Fruit fly (Drosophila melanogaster) whole organism, embryonic: ENCODE results near the gene CG6028.
A peak's percentile ranks its signal among the peaks of the same experiment; 100 is the strongest.

Experiments used
- BEAF-32 ChIP-seq: fragments of 200-800 bp; sonication (Bioruptor generic); optimal IDR thresholded peaks from 3 replicates; lab custom pipeline; 2017; ENCODE audit warnings: missing biosample characterization, missing genetic modification characterization, mild to moderate bottlenecking, moderate library complexity, missing genetic modification reagents
- CG10267 ChIP-seq: fragments of 200-800 bp; sonication (Bioruptor generic); optimal IDR thresholded peaks from 2 replicates; lab custom pipeline; 2018; ENCODE audit warnings: missing biosample characterization, mild to moderate bottlenecking, missing genetic modification characterization, moderate library complexity
- CG10431 ChIP-seq: fragments of 200-800 bp; sonication (Bioruptor generic); optimal IDR thresholded peaks from 3 replicates; lab custom pipeline; 2018; ENCODE audit warnings: missing biosample characterization, mild to moderate bottlenecking, missing genetic modification characterization
- CG10565 ChIP-seq: fragments of 200-800 bp; sonication (Bioruptor generic); optimal IDR thresholded peaks from 3 replicates; lab custom pipeline; 2016; ENCODE audit warnings: missing biosample characterization, mild to moderate bottlenecking, missing genetic modification characterization
- CG11456 ChIP-seq: fragments of 200-800 bp; sonication (Bioruptor generic); IDR thresholded peaks from 3 replicates; pipeline ENCODE4 v1.3.6; 2022; ENCODE audit warnings: missing biosample characterization, missing genetic modification characterization
- CG12155 ChIP-seq: fragments of 200-800 bp; sonication (Bioruptor generic); optimal IDR thresholded peaks from 3 replicates; lab custom pipeline; 2016; ENCODE audit warnings: missing biosample characterization, missing genetic modification characterization
- CG13287 ChIP-seq: fragments of 200-800 bp; sonication (Bioruptor generic); IDR thresholded peaks from 2 replicates; pipeline ENCODE4 v1.3.6; 2022; ENCODE audit warnings: missing biosample characterization, missing genetic modification characterization; ENCODE audit not compliant: partially characterized antibody
- CG14710 ChIP-seq: fragments of 200-800 bp; sonication (Bioruptor generic); optimal IDR thresholded peaks from 3 replicates; lab custom pipeline; 2019; ENCODE audit warnings: missing biosample characterization, mild to moderate bottlenecking, missing genetic modification characterization, moderate library complexity
- CG16813 ChIP-seq: fragments of 200-800 bp; sonication (Bioruptor generic); IDR thresholded peaks from 3 replicates; pipeline ENCODE4 v1.3.6; 2022; ENCODE audit warnings: missing biosample characterization, missing genetic modification characterization; ENCODE audit not compliant: partially characterized antibody
- CG17186 ChIP-seq: fragments of 200-800 bp; sonication (Bioruptor generic); optimal IDR thresholded peaks from 3 replicates; lab custom pipeline; 2017; ENCODE audit warnings: missing biosample characterization, missing genetic modification reagents, missing genetic modification characterization
- CG2120 ChIP-seq: fragments of 200-800 bp; sonication (Bioruptor generic); optimal IDR thresholded peaks from 3 replicates; lab custom pipeline; 2016; ENCODE audit warnings: missing biosample characterization, missing genetic modification characterization
- CG34224 ChIP-seq: fragments of 200-800 bp; sonication (Bioruptor generic); IDR thresholded peaks from 3 replicates; pipeline ENCODE4 v1.3.6; 2022; ENCODE audit warnings: missing biosample characterization, missing genetic modification characterization; ENCODE audit not compliant: partially characterized antibody
- CG4707 ChIP-seq: fragments of 200-800 bp; sonication (Bioruptor generic); optimal IDR thresholded peaks from 2 replicates; lab custom pipeline; 2018; ENCODE audit warnings: missing biosample characterization, mild to moderate bottlenecking, missing genetic modification characterization, moderate library complexity
- CG5180 ChIP-seq: fragments of 200-800 bp; sonication (Bioruptor generic); optimal IDR thresholded peaks from 3 replicates; lab custom pipeline; 2017; ENCODE audit warnings: missing biosample characterization, missing genetic modification characterization, mild to moderate bottlenecking, moderate library complexity, missing genetic modification reagents
- CG6791 ChIP-seq: fragments of 200-800 bp; sonication (Bioruptor generic); IDR thresholded peaks from 3 replicates; pipeline ENCODE4 v1.3.6; 2022; ENCODE audit warnings: missing biosample characterization, missing genetic modification characterization; ENCODE audit not compliant: partially characterized antibody
- CG9797 ChIP-seq: fragments of 200-800 bp; sonication (Bioruptor generic); optimal IDR thresholded peaks from 3 replicates; lab custom pipeline; 2018; ENCODE audit warnings: missing biosample characterization, mild to moderate bottlenecking, missing genetic modification characterization
- Doc3 ChIP-seq: fragments of 200-800 bp; sonication (Bioruptor generic); IDR thresholded peaks from 3 replicates; pipeline ENCODE4 v1.3.6; 2022; ENCODE audit warnings: missing biosample characterization, missing genetic modification characterization; ENCODE audit not compliant: partially characterized antibody
- Elba2 ChIP-seq: fragments of 200-800 bp; sonication (Bioruptor generic); optimal IDR thresholded peaks from 3 replicates; lab custom pipeline; 2016; ENCODE audit warnings: missing biosample characterization, missing genetic modification characterization
- HLH3B ChIP-seq: fragments of 200-800 bp; sonication (Bioruptor generic); IDR thresholded peaks from 2 replicates; pipeline ENCODE4 v1.3.6; 2022; ENCODE audit warnings: missing biosample characterization, missing genetic modification characterization
- HLH4C ChIP-seq: fragments of 200-800 bp; sonication (Bioruptor generic); IDR thresholded peaks from 3 replicates; pipeline ENCODE4 v1.3.6; 2022; ENCODE audit warnings: missing biosample characterization, missing genetic modification characterization; ENCODE audit not compliant: partially characterized antibody
- Hmx ChIP-seq: fragments of 200-800 bp; sonication (Bioruptor generic); optimal IDR thresholded peaks from 2 replicates; lab custom pipeline; 2016; ENCODE audit warnings: missing biosample characterization, missing genetic modification characterization
- MESR4 ChIP-seq: fragments of 200-800 bp; sonication (Bioruptor generic); optimal IDR thresholded peaks from 2 replicates; lab custom pipeline; 2018; ENCODE audit warnings: missing biosample characterization, mild to moderate bottlenecking, missing genetic modification characterization, moderate library complexity
- Max ChIP-seq: fragments of 200-800 bp; sonication (Bioruptor generic); optimal IDR thresholded peaks from 2 replicates; lab custom pipeline; 2016; ENCODE audit warnings: missing biosample characterization, mild to moderate bottlenecking, missing genetic modification characterization
- Side ChIP-seq: fragments of 200-800 bp; sonication (Bioruptor generic); optimal IDR thresholded peaks from 2 replicates; lab custom pipeline; 2016; ENCODE audit warnings: missing biosample characterization, missing genetic modification characterization
- Sry-δ ChIP-seq: fragments of 200-800 bp; sonication (Bioruptor generic); optimal IDR thresholded peaks from 2 replicates; lab custom pipeline; 2016; ENCODE audit warnings: missing biosample characterization, missing genetic modification characterization
- Stat92E ChIP-seq, 3 experiments: fragments of >200 bp in 2 of 3; fragments of 200-800 bp in 1 of 3; sonication (Bioruptor generic) in 1 of 3; optimal IDR thresholded peaks; 2 replicates each; lab custom pipeline; 2017 to 2019; ENCODE audit warnings: missing biosample characterization in 3 of 3, missing genetic modification characterization in 3 of 3, mild to moderate bottlenecking in 1 of 3, moderate library complexity in 1 of 3
- bcd ChIP-seq: fragments of 200-800 bp; sonication (Bioruptor generic); optimal IDR thresholded peaks from 2 replicates; lab custom pipeline; 2017; ENCODE audit warnings: missing biosample characterization, mild to moderate bottlenecking, missing genetic modification characterization
- chinmo ChIP-seq: fragments of 200-800 bp; sonication (Bioruptor generic); IDR thresholded peaks from 4 replicates; pipeline ENCODE4 v1.3.6; 2022; ENCODE audit warnings: missing biosample characterization, missing genetic modification characterization; ENCODE audit not compliant: partially characterized antibody
- disco-r ChIP-seq: fragments of 200-800 bp; sonication (Bioruptor generic); optimal IDR thresholded peaks from 2 replicates; lab custom pipeline; 2016; ENCODE audit warnings: missing biosample characterization, missing genetic modification characterization
- dm ChIP-seq: fragments of 200-800 bp; sonication (Bioruptor generic); optimal IDR thresholded peaks from 3 replicates; lab custom pipeline; 2016; ENCODE audit warnings: missing biosample characterization, missing genetic modification characterization
- fd3F ChIP-seq: fragments of 200-800 bp; sonication (Bioruptor generic); optimal IDR thresholded peaks from 2 replicates; lab custom pipeline; 2018; ENCODE audit warnings: missing biosample characterization, mild to moderate bottlenecking, missing genetic modification characterization, moderate library complexity
- gfzf ChIP-seq: fragments of 200-800 bp; sonication (Bioruptor generic); optimal IDR thresholded peaks from 2 replicates; lab custom pipeline; 2016; ENCODE audit warnings: missing biosample characterization, mild to moderate bottlenecking, missing genetic modification characterization, moderate library complexity
- gsb ChIP-seq: fragments of 200-800 bp; sonication (Bioruptor generic); IDR thresholded peaks from 2 replicates; pipeline ENCODE4 v1.3.6; 2022; ENCODE audit warnings: missing biosample characterization, missing genetic modification characterization
- h ChIP-seq: fragments of >200 bp; optimal IDR thresholded peaks from 2 replicates; lab custom pipeline; 2017
- hbn ChIP-seq: fragments of 200-800 bp; sonication (Bioruptor generic); IDR thresholded peaks from 2 replicates; pipeline ENCODE4 v1.3.6; 2022; ENCODE audit warnings: missing biosample characterization, missing genetic modification characterization; ENCODE audit not compliant: partially characterized antibody
- insv ChIP-seq, 2 experiments: fragments of 200-800 bp; sonication (Bioruptor generic); optimal IDR thresholded peaks; 3 replicates each; lab custom pipeline; 2016 to 2018; ENCODE audit warnings: missing biosample characterization in 2 of 2, missing genetic modification characterization in 2 of 2
- klu ChIP-seq: fragments of 200-800 bp; sonication (Bioruptor generic); IDR thresholded peaks from 2 replicates; pipeline ENCODE4 v1.3.6; 2022; ENCODE audit warnings: missing biosample characterization, missing genetic modification characterization
- knrl ChIP-seq: fragments of 200-800 bp; sonication (Bioruptor generic); IDR thresholded peaks from 3 replicates; pipeline ENCODE4 v1.3.6; 2022; ENCODE audit warnings: missing biosample characterization, missing genetic modification characterization; ENCODE audit not compliant: partially characterized antibody
- mam ChIP-seq: fragments of 200-800 bp; sonication (Bioruptor generic); optimal IDR thresholded peaks from 3 replicates; lab custom pipeline; 2016; ENCODE audit warnings: missing biosample characterization, missing genetic modification characterization
- nerfin-2 ChIP-seq: fragments of 200-800 bp; sonication (Bioruptor generic); IDR thresholded peaks from 2 replicates; pipeline ENCODE4 v1.3.6; 2022; ENCODE audit warnings: missing biosample characterization, missing genetic modification characterization; ENCODE audit not compliant: partially characterized antibody
- onecut ChIP-seq: fragments of 200-800 bp; sonication (Bioruptor generic); IDR thresholded peaks from 2 replicates; pipeline ENCODE4 v1.3.6; 2022; ENCODE audit warnings: missing biosample characterization, missing genetic modification characterization
- pfk ChIP-seq: fragments of 200-800 bp; sonication (Bioruptor generic); optimal IDR thresholded peaks from 2 replicates; lab custom pipeline; 2018; ENCODE audit warnings: missing biosample characterization, mild to moderate bottlenecking, missing genetic modification characterization, moderate library complexity
- row ChIP-seq: fragments of 200-800 bp; sonication (Bioruptor generic); IDR thresholded peaks from 3 replicates; pipeline ENCODE4 v1.3.6; 2022; ENCODE audit warnings: missing biosample characterization, missing genetic modification characterization
- sens ChIP-seq: fragments of 200-800 bp; sonication (Bioruptor generic); peaks from one replicate; lab custom pipeline; 2016; ENCODE audit warnings: missing biosample characterization, missing genetic modification characterization
- sens-2 ChIP-seq: fragments of 200-800 bp; sonication (Bioruptor generic); IDR thresholded peaks from 2 replicates; pipeline ENCODE4 v1.3.6; 2022; ENCODE audit warnings: missing biosample characterization, missing genetic modification characterization
- slou ChIP-seq: fragments of 200-800 bp; sonication (Bioruptor generic); optimal IDR thresholded peaks from 3 replicates; lab custom pipeline; 2016; ENCODE audit warnings: missing biosample characterization, missing genetic modification characterization
- slp2 ChIP-seq: fragments of 200-800 bp; sonication (Bioruptor generic); optimal IDR thresholded peaks from 2 replicates; lab custom pipeline; 2016; ENCODE audit warnings: missing biosample characterization, missing genetic modification characterization
- sna ChIP-seq: fragments of 200-800 bp; sonication (Bioruptor generic); IDR thresholded peaks from 2 replicates; pipeline ENCODE4 v1.3.6; 2022; ENCODE audit warnings: missing biosample characterization, missing genetic modification characterization; ENCODE audit not compliant: partially characterized antibody
- tgo ChIP-seq: fragments of 200-800 bp; sonication (Bioruptor generic); IDR thresholded peaks from 3 replicates; pipeline ENCODE4 v1.3.6; 2022; ENCODE audit warnings: missing biosample characterization, missing genetic modification characterization
- tna ChIP-seq: fragments of 200-800 bp; sonication (Bioruptor generic); IDR thresholded peaks from 2 replicates; pipeline ENCODE4 v1.3.6; 2022; ENCODE audit warnings: missing biosample characterization, missing genetic modification characterization; ENCODE audit not compliant: partially characterized antibody

The CG6028 gene

DNA sequence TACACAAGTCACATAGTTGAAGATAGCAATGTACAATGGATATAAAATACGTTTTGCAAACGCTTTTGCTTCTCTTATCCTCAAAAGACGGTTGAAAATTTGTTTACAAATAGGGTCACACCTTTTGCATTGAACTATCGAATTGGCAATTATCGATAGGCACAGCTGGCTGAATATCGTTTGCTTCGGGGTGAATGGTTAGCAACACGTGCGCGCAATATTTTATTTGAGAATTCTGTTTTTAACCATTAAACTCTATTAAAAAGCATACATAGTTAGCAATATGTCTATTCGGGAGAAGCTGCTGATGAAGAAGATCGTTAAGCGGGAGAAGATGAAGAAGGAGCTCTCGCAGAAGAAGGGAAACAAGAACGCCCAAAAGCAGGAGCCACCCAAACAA, 10.2 kb upstream of the CG6028 start (continued):
- TF ChIP-seq HLH3B (GFP tag; lab: Robert Waterston, UW) (no peak), CG10431 (GFP tag; lab: Kevin White, UChicago) (no peak), sna (GFP tag; lab: Robert Waterston, UW) (peak; percentile 74), slp2 (GFP tag; lab: Kevin White, UChicago) (no peak), CG34224 (GFP tag; lab: Robert Waterston, UW) (peak; percentile 74), nerfin-2 (GFP tag; lab: Robert Waterston, UW) (peak; percentile 64), dm (GFP tag; lab: Kevin White, UChicago) (peak; percentile 93), tgo (GFP tag; lab: Robert Waterston, UW) (no peak), CG17186 (GFP tag; lab: Kevin White, UChicago) (peak; percentile 29), gfzf (GFP tag; lab: Kevin White, UChicago) (peak; percentile 66), CG4707 (GFP tag; lab: Kevin White, UChicago) (no peak), knrl (GFP tag; lab: Robert Waterston, UW) (peak; percentile 75; the same call in 2 of the 3 replicates), CG14710 (tag; lab: Kevin White, UChicago) (peak; percentile 69), Elba2 (GFP tag; lab: Kevin White, UChicago) (no peak), BEAF-32 (GFP tag; lab: Kevin White, UChicago) (peak; percentile 75), CG5180 (no peak), sens-2 (no peak), mam (GFP tag; lab: Kevin White, UChicago) (no peak), Side (no peak), bcd (no peak), disco-r (GFP tag; lab: Kevin White, UChicago) (no peak), CG13287 (GFP tag; lab: Robert Waterston, UW) (peak; percentile 84), Hmx (no peak), CG9797 (GFP tag; lab: Kevin White, UChicago) (peak; percentile 23), chinmo (GFP tag; lab: Robert Waterston, UW) (peak; percentile 75; the same call in 2 of the 4 replicates), MESR4 (peak; percentile 35), CG12155 (no peak), row (peak; percentile 12; the same call in 1 of the 3 replicates), gsb (GFP tag; lab: Robert Waterston, UW) (no peak), slou (no peak), Sry-δ (GFP tag; lab: Kevin White, UChicago) (peak; percentile 69), hbn (GFP tag; lab: Robert Waterston, UW) (peak; percentile 73), Stat92E (GFP tag; optimal IDR thresholded peaks at IDR 0.05; lab: Kevin White, UChicago) (no peak), CG16813 (GFP tag; lab: Robert Waterston, UW) (peak; percentile 74), fd3F (no peak), CG10565 (GFP tag; lab: Kevin White, UChicago) (no peak), CG2120 (no peak), h (lab: Kevin White, UChicago) (no peak), tna (GFP tag; lab: Robert Waterston, UW) (peak; percentile 71), onecut (GFP tag; lab: Robert Waterston, UW) (peak; percentile 20; the same call in 1 of the 2 replicates), sens (GFP tag; lab: Kevin White, UChicago) (peak; percentile 65), pfk (no peak), insv (GFP tag; optimal IDR thresholded peaks at IDR 0.05; lab: Kevin White, UChicago) (peak in 1 of 2 experiments; percentile 82), CG11456 (GFP tag; lab: Robert Waterston, UW) (no peak), Max (GFP tag; lab: Kevin White, UChicago) (peak; percentile 78), Doc3 (GFP tag; lab: Robert Waterston, UW) (peak; percentile 72), CG10267 (peak; percentile 2), klu (no peak), HLH4C (GFP tag; lab: Robert Waterston, UW) (peak; percentile 78), CG6791 (GFP tag; lab: Robert Waterston, UW) (peak; percentile 84)
